Worm (Caenorhabditis elegans) whole organism, L2 larva: Measurements from ENCODE around the gene lap-1.

Experiments
- C34F6.9 ChIP-seq: fragments of 150-350 bp; optimal IDR thresholded peaks from 2 replicates; lab custom pipeline; 2014; ENCODE audit warnings: missing biosample characterization, missing genetic modification characterization
- F13H6.1 ChIP-seq: sonication (generic microtip); optimal IDR thresholded peaks from 2 replicates; lab custom pipeline; 2016; ENCODE audit warnings: missing genetic modification characterization, missing compliant biosample characterization
- R02D3.7 ChIP-seq: fragments of 150-350 bp; optimal IDR thresholded peaks from 2 replicates; lab custom pipeline; 2014; ENCODE audit warnings: missing biosample characterization, missing genetic modification characterization
- Y55F3AM.14 ChIP-seq: fragments of 200-800 bp; sonication (Bioruptor generic); optimal IDR thresholded peaks from 2 replicates; lab custom pipeline; 2018; ENCODE audit warnings: mild to moderate bottlenecking, missing genetic modification characterization, missing compliant biosample characterization
- ZK546.5 ChIP-seq: sonication (generic microtip); optimal IDR thresholded peaks from 2 replicates; lab custom pipeline; 2017; ENCODE audit warnings: missing biosample characterization, missing genetic modification characterization
- alr-1 ChIP-seq: fragments of 150-350 bp; optimal IDR thresholded peaks from 2 replicates; lab custom pipeline; 2014; ENCODE audit warnings: missing biosample characterization, missing genetic modification characterization
- aly-2 ChIP-seq: fragments of 150-350 bp; optimal IDR thresholded peaks from 2 replicates; lab custom pipeline; 2014; ENCODE audit warnings: missing biosample characterization, missing genetic modification characterization
- ama-1 ChIP-seq: fragments of 150-350 bp; optimal IDR thresholded peaks from 2 replicates; lab custom pipeline; 2018; ENCODE audit warnings: inconsistent platforms
- blmp-1 ChIP-seq: sonication (generic microtip); optimal IDR thresholded peaks from 2 replicates; lab custom pipeline; 2017; ENCODE audit warnings: missing genetic modification characterization, mild to moderate bottlenecking, missing compliant biosample characterization, antibody characterized with exemption, moderate library complexity; ENCODE audit not compliant: insufficient read depth
- ceh-16 ChIP-seq: fragments of 150-350 bp; optimal IDR thresholded peaks from 2 replicates; lab custom pipeline; 2014; ENCODE audit warnings: missing biosample characterization, missing genetic modification characterization
- ceh-82 ChIP-seq: fragments of 150-350 bp; optimal IDR thresholded peaks from 2 replicates; lab custom pipeline; 2014; ENCODE audit warnings: missing biosample characterization, missing genetic modification characterization
- crh-2 ChIP-seq: sonication (generic microtip); optimal IDR thresholded peaks from 2 replicates; lab custom pipeline; 2017; ENCODE audit warnings: missing biosample characterization, missing genetic modification characterization
- dmd-4 ChIP-seq: sonication (generic microtip); optimal IDR thresholded peaks from 2 replicates; lab custom pipeline; 2017; ENCODE audit warnings: missing biosample characterization, missing genetic modification characterization
- egl-27 ChIP-seq: sonication (generic microtip); optimal IDR thresholded peaks from 3 replicates; lab custom pipeline; 2017; ENCODE audit warnings: missing biosample characterization, missing genetic modification reagents, missing genetic modification characterization
- elt-1 ChIP-seq: fragments of 150-350 bp; optimal IDR thresholded peaks from 2 replicates; lab custom pipeline; 2014; ENCODE audit warnings: missing biosample characterization, missing genetic modification characterization
- elt-3 ChIP-seq: sonication (generic microtip); optimal IDR thresholded peaks from 2 replicates; lab custom pipeline; 2017; ENCODE audit warnings: missing biosample characterization, missing genetic modification characterization
- fos-1 ChIP-seq: fragments of 150-350 bp; optimal IDR thresholded peaks from 2 replicates; lab custom pipeline; 2014; ENCODE audit warnings: missing biosample characterization, missing genetic modification characterization
- gmeb-1 ChIP-seq: fragments of 150-350 bp; optimal IDR thresholded peaks from 2 replicates; lab custom pipeline; 2014; ENCODE audit warnings: missing biosample characterization, missing genetic modification characterization
- lin-11 ChIP-seq: fragments of 150-350 bp; sonication (generic microtip); optimal IDR thresholded peaks from 2 replicates; lab custom pipeline; 2014; ENCODE audit warnings: missing biosample characterization, missing genetic modification characterization, inconsistent platforms, mixed read lengths
- lin-13 ChIP-seq: fragments of 150-350 bp; optimal IDR thresholded peaks from 2 replicates; lab custom pipeline; 2014; ENCODE audit warnings: missing biosample characterization, missing genetic modification reagents, missing genetic modification characterization
- lin-39 ChIP-seq: fragments of 150-350 bp; optimal IDR thresholded peaks from 2 replicates; lab custom pipeline; 2014; ENCODE audit warnings: missing biosample characterization, missing genetic modification reagents, missing genetic modification characterization
- lsy-2 ChIP-seq, 2 experiments: fragments of 150-350 bp in 1 of 2; sonication (generic microtip) in 1 of 2; optimal IDR thresholded peaks; 2 replicates each; lab custom pipeline; 2014 to 2017; ENCODE audit warnings: missing biosample characterization in 2 of 2, missing genetic modification characterization in 2 of 2
- mab-5 ChIP-seq: fragments of 150-350 bp; optimal IDR thresholded peaks from 2 replicates; lab custom pipeline; 2014; ENCODE audit warnings: missing biosample characterization, missing genetic modification characterization
- mbf-1 ChIP-seq: sonication (generic microtip); optimal IDR thresholded peaks from 2 replicates; lab custom pipeline; 2017; ENCODE audit warnings: missing biosample characterization, missing genetic modification characterization
- mdl-1 ChIP-seq, 2 experiments: fragments of 150-350 bp in 1 of 2; sonication (generic microtip) in 1 of 2; optimal IDR thresholded peaks; 2 replicates each; lab custom pipeline; 2017; ENCODE audit warnings: missing biosample characterization in 2 of 2, missing genetic modification characterization in 2 of 2
- nhr-10 ChIP-seq: sonication (generic microtip); optimal IDR thresholded peaks from 2 replicates; lab custom pipeline; 2017; ENCODE audit warnings: missing biosample characterization, missing genetic modification characterization
- nhr-11 ChIP-seq: fragments of 150-350 bp; optimal IDR thresholded peaks from 2 replicates; lab custom pipeline; 2014; ENCODE audit warnings: missing biosample characterization, missing genetic modification characterization
- nhr-12 ChIP-seq: fragments of 150-350 bp; optimal IDR thresholded peaks from 2 replicates; lab custom pipeline; 2014; ENCODE audit warnings: missing biosample characterization, missing genetic modification characterization
- nhr-129 ChIP-seq: fragments of 150-350 bp; optimal IDR thresholded peaks from 2 replicates; lab custom pipeline; 2014; ENCODE audit warnings: missing biosample characterization, missing genetic modification characterization
- nhr-21 ChIP-seq: fragments of 150-350 bp; optimal IDR thresholded peaks from 2 replicates; lab custom pipeline; 2014; ENCODE audit warnings: missing biosample characterization, missing genetic modification characterization
- nhr-25 ChIP-seq: fragments of 150-350 bp; sonication (generic microtip); optimal IDR thresholded peaks from 3 replicates; lab custom pipeline; 2014; ENCODE audit warnings: missing biosample characterization, missing genetic modification characterization
- nhr-6 ChIP-seq: fragments of 150-350 bp; optimal IDR thresholded peaks from 2 replicates; lab custom pipeline; 2014; ENCODE audit warnings: missing biosample characterization, missing genetic modification characterization
- nhr-77 ChIP-seq: fragments of 150-350 bp; optimal IDR thresholded peaks from 2 replicates; lab custom pipeline; 2014; ENCODE audit warnings: missing biosample characterization, missing genetic modification characterization
- peb-1 ChIP-seq: fragments of 150-350 bp; optimal IDR thresholded peaks from 2 replicates; lab custom pipeline; 2014; ENCODE audit warnings: missing biosample characterization, missing genetic modification characterization
- sem-4 ChIP-seq: fragments of 150-350 bp; optimal IDR thresholded peaks from 2 replicates; lab custom pipeline; 2014; ENCODE audit warnings: missing biosample characterization, missing genetic modification reagents, missing genetic modification characterization
- sma-3 ChIP-seq: sonication (generic microtip); optimal IDR thresholded peaks from 2 replicates; lab custom pipeline; 2016; ENCODE audit warnings: missing genetic modification reagents, missing genetic modification characterization, missing compliant biosample characterization
- sma-9 ChIP-seq, 2 experiments: fragments of 150-350 bp in 1 of 2; sonication (generic microtip) in 1 of 2; optimal IDR thresholded peaks; 2 replicates each; lab custom pipeline; 2014 to 2016; ENCODE audit warnings: missing genetic modification characterization in 2 of 2, mild to moderate bottlenecking in 1 of 2, missing biosample characterization in 1 of 2, missing compliant biosample characterization in 1 of 2, missing genetic modification reagents in 1 of 2, moderate library complexity in 1 of 2
- snpc-4 ChIP-seq: fragments of 150-350 bp; optimal IDR thresholded peaks from 2 replicates; lab custom pipeline; 2014; ENCODE audit warnings: missing biosample characterization, missing genetic modification characterization
- unc-39 ChIP-seq: fragments of 150-350 bp; optimal IDR thresholded peaks from 2 replicates; lab custom pipeline; 2014; ENCODE audit warnings: missing biosample characterization, missing genetic modification characterization
- unc-55 ChIP-seq: fragments of 150-350 bp; sonication (generic microtip); optimal IDR thresholded peaks from 3 replicates; lab custom pipeline; 2014; ENCODE audit warnings: missing biosample characterization, missing genetic modification reagents, missing genetic modification characterization
- unc-62 ChIP-seq: fragments of 150-350 bp; optimal IDR thresholded peaks from 2 replicates; lab custom pipeline; 2014; ENCODE audit warnings: missing biosample characterization, missing genetic modification reagents, missing genetic modification characterization
- zag-1 ChIP-seq: fragments of 150-350 bp; optimal IDR thresholded peaks from 2 replicates; lab custom pipeline; 2014; ENCODE audit warnings: missing biosample characterization, missing genetic modification characterization
- ztf-1 ChIP-seq: fragments of 200-800 bp; sonication (Bioruptor generic); conservative IDR thresholded peaks from 2 replicates; pipeline ENCODE4 v1.3.6; 2022; ENCODE audit warnings: missing genetic modification characterization, missing compliant biosample characterization
- ztf-11 ChIP-seq: sonication (generic microtip); optimal IDR thresholded peaks from 2 replicates; lab custom pipeline; 2017; ENCODE audit warnings: missing biosample characterization, missing genetic modification characterization
- ztf-4 ChIP-seq: fragments of 150-350 bp; optimal IDR thresholded peaks from 2 replicates; lab custom pipeline; 2014; ENCODE audit warnings: missing biosample characterization, missing genetic modification characterization

The lap-1 gene

ce11 chrIII:8425076-8425475, 23.3 kb upstream of the lap-1 start (continued):
- TF ChIP-seq Y55F3AM.14 (GFP tag; lab: Kevin White, UChicago): no peak

- no peak for TF ChIP-seq zag-1 (tag; lab: Kevin White, UChicago)
- TF ChIP-seq, all 48 proteins: peak for 0
These were observed 16.2 kb upstream of the lap-1 start, which contains the start of gene sor-1 for ce11 chrIII:8417968-8418267. Gene sor-1 (plus strand): TSS chrIII:8418168.

- TF ChIP-seq ZK546.5 (tag; lab: Kevin White, UChicago): peak; percentile 60
- peak; percentile 64 for TF ChIP-seq snpc-4 (tag; lab: Kevin White, UChicago)
- TF ChIP-seq nhr-10: peak; percentile 67
- TF ChIP-seq blmp-1 (tag; lab: Kevin White, UChicago): peak; percentile 77
- peak; percentile 95 for TF ChIP-seq mab-5 (tag; lab: Kevin White, UChicago)
- no peak for TF ChIP-seq alr-1 (tag; lab: Kevin White, UChicago)
- TF ChIP-seq sem-4: peak; percentile 93
- peak; percentile 88 for TF ChIP-seq fos-1
- peak; percentile 74 to 90 for TF ChIP-seq mdl-1 (tag; optimal IDR thresholded peaks at IDR 0.05; lab: Kevin White, UChicago)
- no peak for TF ChIP-seq elt-3 (tag; lab: Kevin White, UChicago)
- TF ChIP-seq ztf-4 (tag; lab: Kevin White, UChicago): peak; percentile 91
- peak; percentile 90 for TF ChIP-seq nhr-25 (tag; lab: Kevin White, UChicago)
- peak; percentile 90 for TF ChIP-seq nhr-21 (tag; lab: Kevin White, UChicago)
- no peak for TF ChIP-seq nhr-77
- TF ChIP-seq egl-27: peak; percentile 77
- TF ChIP-seq ztf-1 (GFP tag; lab: Robert Waterston, UW): no peak
- TF ChIP-seq ceh-16 (tag; lab: Kevin White, UChicago): peak; percentile 20
- TF ChIP-seq ztf-11: peak; percentile 49
- TF ChIP-seq elt-1 (tag; lab: Kevin White, UChicago): no peak
- TF ChIP-seq unc-39: no peak
- no peak for TF ChIP-seq aly-2 (tag; lab: Kevin White, UChicago)
- TF ChIP-seq ama-1 (lab: Kevin White, UChicago): no peak
- peak; percentile 79 for TF ChIP-seq unc-62 (GFP tag; lab: Kevin White, UChicago)
- TF ChIP-seq lsy-2 (tag; optimal IDR thresholded peaks at IDR 0.05; lab: Kevin White, UChicago): peak; percentile 95 to 99
- peak; percentile 93 for TF ChIP-seq C34F6.9 (tag; lab: Kevin White, UChicago)
- peak; percentile 49 for TF ChIP-seq ceh-82 (tag; lab: Kevin White, UChicago)
- peak; percentile 89 for TF ChIP-seq sma-9 (GFP tag; optimal IDR thresholded peaks at IDR 0.05; lab: Kevin White, UChicago)
- no peak for TF ChIP-seq sma-9 (tag; optimal IDR thresholded peaks at IDR 0.05; lab: Kevin White, UChicago)
- TF ChIP-seq Y55F3AM.14 (GFP tag; lab: Kevin White, UChicago): peak; percentile 88
- TF ChIP-seq crh-2 (tag; lab: Kevin White, UChicago): peak; percentile 96
- peak; percentile 90 for TF ChIP-seq lin-39 (tag; lab: Kevin White, UChicago)
- no peak for TF ChIP-seq peb-1 (tag; lab: Kevin White, UChicago)
- peak; percentile 90 for TF ChIP-seq sma-3 (GFP tag; lab: Kevin White, UChicago)
- peak; percentile 59 for TF ChIP-seq R02D3.7 (tag; lab: Kevin White, UChicago)
- peak; percentile 91 for TF ChIP-seq nhr-6 (tag; lab: Kevin White, UChicago)
- TF ChIP-seq F13H6.1 (tag; lab: Kevin White, UChicago): peak; percentile 98
- TF ChIP-seq nhr-129: peak; percentile 97
- peak; percentile 73 for TF ChIP-seq gmeb-1
- TF ChIP-seq unc-55 (GFP tag; lab: Kevin White, UChicago): peak; percentile 85
- peak; percentile 62 for TF ChIP-seq nhr-12 (tag; lab: Kevin White, UChicago)
- peak; percentile 89 for TF ChIP-seq zag-1 (tag; lab: Kevin White, UChicago)
- TF ChIP-seq nhr-11 (tag; lab: Kevin White, UChicago): no peak
- peak; percentile 94 for TF ChIP-seq lin-11
- no peak for TF ChIP-seq mbf-1 (tag; lab: Kevin White, UChicago)
- TF ChIP-seq lin-13 (GFP tag; lab: Kevin White, UChicago): peak; percentile 93
- TF ChIP-seq dmd-4 (tag; lab: Kevin White, UChicago): no peak
These were observed 15.7 kb upstream of the lap-1 start for ce11 chrIII:8417192-8417967.
